Fruit fly (Drosophila melanogaster): ENCODE results near the gene Esp.

Gene Esp

dm6 chr3R:24850420-24850819 lies 8.7 kb downstream of the Esp start, which contains the start of gene CG7006 (continued):
- TF ChIP-seq ind (GFP tag; optimal IDR thresholded peaks at IDR 0.05) (peak; percentile 78), amos (GFP tag; IDR thresholded peaks at IDR 0.05; ENCODE audit: partially characterized antibody) (peak; percentile 85), gcm2 (GFP tag; optimal IDR thresholded peaks at IDR 0.05) (peak; percentile 22), Atf6 (GFP tag; IDR thresholded peaks at IDR 0.05) (peak; percentile 52), mam (GFP tag; optimal IDR thresholded peaks at IDR 0.05) (peak; percentile 91), vnd (GFP tag; IDR thresholded peaks at IDR 0.05; ENCODE audit: partially characterized antibody) (peak; percentile 55; the same call in 2 of the 3 replicates), CG6272 (GFP tag; IDR thresholded peaks at IDR 0.05) (peak; percentile 29; the same call in 1 of the 2 replicates), CG18619 (GFP tag; optimal IDR thresholded peaks at IDR 0.05) (peak; percentile 8), Sin3A (optimal IDR thresholded peaks at IDR 0.05) (peak; percentile 2), CG4328 (GFP tag; optimal IDR thresholded peaks at IDR 0.05) (peak; percentile 46), bbx (GFP tag; IDR thresholded peaks at IDR 0.05; ENCODE audit: partially characterized antibody) (peak; percentile 76), CG32532 (GFP tag; IDR thresholded peaks at IDR 0.05) (peak; percentile 70; the same call in 1 of the 2 replicates), CG8765 (GFP tag; IDR thresholded peaks at IDR 0.05) (no peak), pb (GFP tag; optimal IDR thresholded peaks at IDR 0.05) (peak; percentile 44), CG5953 (GFP tag; IDR thresholded peaks at IDR 0.05) (no peak), unc-4 (GFP tag; IDR thresholded peaks at IDR 0.05; ENCODE audit: partially characterized antibody) (peak; percentile 73), crc (GFP tag; optimal IDR thresholded peaks at IDR 0.05) (peak; percentile 5), chif (GFP tag; optimal IDR thresholded peaks at IDR 0.05) (peak; percentile 70 to 72), tx (GFP tag; optimal IDR thresholded peaks at IDR 0.05) (peak; percentile 75), dpn (GFP tag; optimal IDR thresholded peaks at IDR 0.05) (peak; percentile 84 to 92), CG14860 (GFP tag; IDR thresholded peaks at IDR 0.05; ENCODE audit: partially characterized antibody) (peak; percentile 61), CrebB (tag; optimal IDR thresholded peaks at IDR 0.05) (peak; percentile 2), Camta (GFP tag; optimal IDR thresholded peaks at IDR 0.05) (peak; percentile 61), disco-r (GFP tag; optimal IDR thresholded peaks at IDR 0.05) (peak; percentile 34), Hr3 (GFP tag; optimal IDR thresholded peaks at IDR 0.05) (peak; percentile 62), CG34224 (GFP tag; IDR thresholded peaks at IDR 0.05; ENCODE audit: partially characterized antibody) (peak; percentile 72), NC2α (GFP tag; optimal IDR thresholded peaks at IDR 0.05) (no peak), lola (GFP tag; optimal IDR thresholded peaks at IDR 0.05) (no peak), Xrp1 (GFP tag; IDR thresholded peaks at IDR 0.05) (peak; percentile 79), psq (GFP tag; optimal IDR thresholded peaks at IDR 0.05) (peak; percentile 8), repo (GFP tag; optimal IDR thresholded peaks at IDR 0.05) (peak; percentile 58), Ets65A (GFP tag) (peak; percentile 99), ken (GFP tag; IDR thresholded peaks at IDR 0.05) (peak; percentile 86), jumu (GFP tag; optimal IDR thresholded peaks at IDR 0.05) (peak; percentile 74), CG14667 (GFP tag; IDR thresholded peaks at IDR 0.05) (no peak), Atf3 (GFP tag; optimal IDR thresholded peaks at IDR 0.05) (peak; percentile 48), Hr39 (optimal IDR thresholded peaks at IDR 0.05) (no peak), CG17328 (GFP tag; IDR thresholded peaks at IDR 0.05) (peak; percentile 14; the same call in 1 of the 2 replicates), CG4730 (GFP tag; IDR thresholded peaks at IDR 0.05) (0 out of 2 replicates have a peak, but pooled peaks have one; percentile 33), her (GFP tag; optimal IDR thresholded peaks at IDR 0.05) (peak; percentile 75), HmgD (GFP tag; optimal IDR thresholded peaks at IDR 0.05) (peak; percentile 76), CG6765 (GFP tag; optimal IDR thresholded peaks at IDR 0.05) (no peak), Oaz (GFP tag; IDR thresholded peaks at IDR 0.05) (no peak), ERR (GFP tag; optimal IDR thresholded peaks at IDR 0.05) (peak; percentile 81), CG14710 (tag; optimal IDR thresholded peaks at IDR 0.05) (peak; percentile 61), Nf-YB (GFP tag; optimal IDR thresholded peaks at IDR 0.05) (peak; percentile 6), bab2 (GFP tag; optimal IDR thresholded peaks at IDR 0.05) (peak; percentile 80), CG18764 (GFP tag; optimal IDR thresholded peaks at IDR 0.05) (peak; percentile 73), CG13287 (GFP tag; IDR thresholded peaks at IDR 0.05; ENCODE audit: partially characterized antibody) (peak; percentile 85), Dad (GFP tag; optimal IDR thresholded peaks at IDR 0.05) (peak; percentile 87), HLH54F (GFP tag; optimal IDR thresholded peaks at IDR 0.05) (peak; percentile 87), CG4404 (GFP tag; IDR thresholded peaks at IDR 0.05) (peak; percentile 31; the same call in 1 of the 2 replicates)
